Fruit fly (Drosophila melanogaster) whole organism, embryonic: ENCODE results near the gene TFAM.

Experiments used
- Atf6 ChIP-seq: fragments of 200-800 bp; sonication (Bioruptor generic); IDR thresholded peaks from 2 replicates; pipeline ENCODE4 v1.3.6; 2022; ENCODE audit warnings: missing biosample characterization, missing genetic modification characterization
- Bgb ChIP-seq: fragments of 200-800 bp; sonication (Bioruptor generic); IDR thresholded peaks from 2 replicates; pipeline ENCODE4 v1.3.6; 2022; ENCODE audit warnings: missing biosample characterization, missing genetic modification characterization; ENCODE audit not compliant: partially characterized antibody
- CG11247 ChIP-seq: fragments of 200-800 bp; sonication (Bioruptor generic); IDR thresholded peaks from 2 replicates; pipeline ENCODE4 v1.3.6; 2022; ENCODE audit warnings: missing biosample characterization, missing genetic modification characterization
- CG11504 ChIP-seq: fragments of 200-800 bp; sonication (Bioruptor generic); optimal IDR thresholded peaks from 3 replicates; lab custom pipeline; 2019; ENCODE audit warnings: missing biosample characterization, mild to moderate bottlenecking, missing genetic modification characterization, moderate library complexity
- CG11723 ChIP-seq: fragments of 200-800 bp; sonication (Bioruptor generic); optimal IDR thresholded peaks from 2 replicates; lab custom pipeline; 2017; ENCODE audit warnings: missing biosample characterization, mild to moderate bottlenecking, missing genetic modification characterization
- CG12659 ChIP-seq: fragments of 200-800 bp; sonication (Bioruptor generic); optimal IDR thresholded peaks from 3 replicates; lab custom pipeline; 2017; ENCODE audit warnings: mild to moderate bottlenecking, missing biosample characterization, missing genetic modification reagents, missing genetic modification characterization
- CG12769 ChIP-seq: fragments of 200-800 bp; sonication (Bioruptor generic); optimal IDR thresholded peaks from 2 replicates; lab custom pipeline; 2019; ENCODE audit warnings: missing biosample characterization, mild to moderate bottlenecking, missing genetic modification characterization, moderate library complexity
- CG14050 ChIP-seq: fragments of 200-800 bp; sonication (Bioruptor generic); IDR thresholded peaks from 3 replicates; pipeline ENCODE4 v1.3.6; 2022; ENCODE audit warnings: missing biosample characterization, missing genetic modification characterization
- CG14965 ChIP-seq: fragments of 200-800 bp; sonication (Bioruptor generic); optimal IDR thresholded peaks from 2 replicates; lab custom pipeline; 2016; ENCODE audit warnings: missing biosample characterization, missing genetic modification characterization, borderline replicate concordance
- CG15073 ChIP-seq: fragments of 200-800 bp; sonication (Bioruptor generic); optimal IDR thresholded peaks from 2 replicates; lab custom pipeline; 2016; ENCODE audit warnings: missing biosample characterization, missing genetic modification characterization
- CG17385 ChIP-seq: fragments of 200-800 bp; sonication (Bioruptor generic); optimal IDR thresholded peaks from 3 replicates; lab custom pipeline; 2018; ENCODE audit warnings: missing biosample characterization, mild to moderate bottlenecking, missing genetic modification characterization
- CG17568 ChIP-seq: fragments of 200-800 bp; sonication (Bioruptor generic); optimal IDR thresholded peaks from 2 replicates; lab custom pipeline; 2018; ENCODE audit warnings: missing biosample characterization, mild to moderate bottlenecking, missing genetic modification characterization, moderate library complexity
- CG31224 ChIP-seq: fragments of 200-800 bp; sonication (Bioruptor generic); IDR thresholded peaks from 2 replicates; pipeline ENCODE4 v1.3.6; 2022; ENCODE audit warnings: missing biosample characterization, missing genetic modification characterization
- CG34224 ChIP-seq: fragments of 200-800 bp; sonication (Bioruptor generic); IDR thresholded peaks from 3 replicates; pipeline ENCODE4 v1.3.6; 2022; ENCODE audit warnings: missing biosample characterization, missing genetic modification characterization; ENCODE audit not compliant: partially characterized antibody
- CG8478 ChIP-seq: fragments of >200 bp; optimal IDR thresholded peaks from 2 replicates; lab custom pipeline; 2018
- CTCF ChIP-seq: fragments of 200-800 bp; sonication (Bioruptor generic); optimal IDR thresholded peaks from 2 replicates; lab custom pipeline; 2017; ENCODE audit warnings: missing biosample characterization, mild to moderate bottlenecking, missing genetic modification characterization, moderate library complexity
- Dfd ChIP-seq, 2 experiments: fragments of >200 bp; optimal IDR thresholded peaks; 2 replicates each; lab custom pipeline; 2017; ENCODE audit warnings: missing biosample characterization in 2 of 2, missing genetic modification characterization in 2 of 2
- E2f1 ChIP-seq: fragments of 200-800 bp; sonication (Bioruptor generic); IDR thresholded peaks from 2 replicates; pipeline ENCODE4 v1.3.6; 2022; ENCODE audit warnings: missing biosample characterization, missing genetic modification characterization
- HHEX ChIP-seq: fragments of 200-800 bp; sonication (Bioruptor generic); optimal IDR thresholded peaks from 3 replicates; lab custom pipeline; 2017; ENCODE audit warnings: missing biosample characterization, mild to moderate bottlenecking, missing genetic modification characterization, missing genetic modification reagents
- HLH54F ChIP-seq: fragments of 200-800 bp; sonication (Bioruptor generic); optimal IDR thresholded peaks from 3 replicates; lab custom pipeline; 2016; ENCODE audit warnings: missing biosample characterization, missing genetic modification characterization
- Hand ChIP-seq: fragments of 200-800 bp; sonication (Bioruptor generic); optimal IDR thresholded peaks from 2 replicates; lab custom pipeline; 2017; ENCODE audit warnings: mild to moderate bottlenecking, missing biosample characterization, missing genetic modification reagents, missing genetic modification characterization
- Hey ChIP-seq: fragments of 200-800 bp; sonication (Bioruptor generic); optimal IDR thresholded peaks from 3 replicates; lab custom pipeline; 2018; ENCODE audit warnings: missing biosample characterization, mild to moderate bottlenecking, missing genetic modification characterization
- Hr3 ChIP-seq: fragments of 200-800 bp; sonication (Bioruptor generic); optimal IDR thresholded peaks from 3 replicates; lab custom pipeline; 2016; ENCODE audit warnings: missing biosample characterization, missing genetic modification characterization
- Hr39 ChIP-seq: fragments of >200 bp; optimal IDR thresholded peaks from 2 replicates; lab custom pipeline; 2017
- Lim3 ChIP-seq: fragments of 200-800 bp; sonication (Bioruptor generic); IDR thresholded peaks from 2 replicates; pipeline ENCODE4 v1.3.6; 2022; ENCODE audit warnings: missing biosample characterization, missing genetic modification characterization
- NFAT ChIP-seq: fragments of 200-800 bp; sonication (Bioruptor generic); IDR thresholded peaks from 2 replicates; pipeline ENCODE4 v1.3.6; 2022; ENCODE audit warnings: missing biosample characterization, missing genetic modification characterization
- Neu2 ChIP-seq: fragments of 200-800 bp; sonication (Bioruptor generic); optimal IDR thresholded peaks from 3 replicates; lab custom pipeline; 2016; ENCODE audit warnings: missing biosample characterization, missing genetic modification characterization, borderline replicate concordance
- Sox100B ChIP-seq: fragments of 200-800 bp; sonication (Bioruptor generic); optimal IDR thresholded peaks from 3 replicates; lab custom pipeline; 2018; ENCODE audit warnings: missing biosample characterization, mild to moderate bottlenecking, missing genetic modification characterization
- Ssrp ChIP-seq: fragments of 200-800 bp; sonication (Bioruptor generic); optimal IDR thresholded peaks from 2 replicates; lab custom pipeline; 2018; ENCODE audit warnings: missing biosample characterization, mild to moderate bottlenecking, missing genetic modification characterization, moderate library complexity
- Tbp ChIP-seq: fragments of >200 bp; optimal IDR thresholded peaks from 2 replicates; lab custom pipeline; 2018; ENCODE audit warnings: missing biosample characterization, missing genetic modification characterization
- Trl ChIP-seq, 3 experiments: fragments of >200 bp in 2 of 3; fragments of 200-800 bp in 1 of 3; sonication (Bioruptor generic) in 1 of 3; optimal IDR thresholded peaks; 2 replicates in 1 of 3; 3 replicates in 2 of 3; lab custom pipeline; 2016 to 2017; ENCODE audit warnings: missing biosample characterization in 1 of 3, missing genetic modification characterization in 1 of 3
- al ChIP-seq: fragments of 200-800 bp; sonication (Bioruptor generic); IDR thresholded peaks from 2 replicates; pipeline ENCODE4 v1.3.6; 2022; ENCODE audit warnings: missing biosample characterization, missing genetic modification characterization
- bigmax ChIP-seq: fragments of 200-800 bp; sonication (Bioruptor generic); optimal IDR thresholded peaks from 2 replicates; lab custom pipeline; 2018; ENCODE audit warnings: missing biosample characterization, mild to moderate bottlenecking, missing genetic modification characterization
- cg ChIP-seq: fragments of 200-800 bp; sonication (Bioruptor generic); optimal IDR thresholded peaks from 3 replicates; lab custom pipeline; 2019; ENCODE audit warnings: missing biosample characterization, mild to moderate bottlenecking, missing genetic modification characterization, moderate library complexity
- disco-r ChIP-seq: fragments of 200-800 bp; sonication (Bioruptor generic); optimal IDR thresholded peaks from 2 replicates; lab custom pipeline; 2016; ENCODE audit warnings: missing biosample characterization, missing genetic modification characterization
- esg ChIP-seq: fragments of 200-800 bp; sonication (Bioruptor generic); conservative IDR thresholded peaks from 2 replicates; pipeline ENCODE4 v1.3.6; 2022; ENCODE audit warnings: missing biosample characterization, missing genetic modification characterization
- eve ChIP-seq, 2 experiments: fragments of >200 bp; optimal IDR thresholded peaks; 2 replicates each; lab custom pipeline; 2017; ENCODE audit warnings: missing biosample characterization in 2 of 2, missing genetic modification characterization in 2 of 2
- fd64A ChIP-seq: fragments of 200-800 bp; sonication (Bioruptor generic); optimal IDR thresholded peaks from 3 replicates; lab custom pipeline; 2018; ENCODE audit warnings: missing biosample characterization, mild to moderate bottlenecking, missing genetic modification characterization
- grn ChIP-seq: fragments of 200-800 bp; sonication (Bioruptor generic); optimal IDR thresholded peaks from 3 replicates; lab custom pipeline; 2017; ENCODE audit warnings: missing biosample characterization, missing genetic modification characterization
- gsb ChIP-seq: fragments of 200-800 bp; sonication (Bioruptor generic); IDR thresholded peaks from 2 replicates; pipeline ENCODE4 v1.3.6; 2022; ENCODE audit warnings: missing biosample characterization, missing genetic modification characterization
- jumu ChIP-seq: fragments of 200-800 bp; sonication (Bioruptor generic); optimal IDR thresholded peaks from 3 replicates; lab custom pipeline; 2016; ENCODE audit warnings: missing biosample characterization, missing genetic modification characterization
- kni ChIP-seq: fragments of 200-800 bp; sonication (Bioruptor generic); optimal IDR thresholded peaks from 3 replicates; lab custom pipeline; 2017; ENCODE audit warnings: mild to moderate bottlenecking, missing biosample characterization, missing genetic modification reagents, missing genetic modification characterization
- lmd ChIP-seq: fragments of 200-800 bp; sonication (Bioruptor generic); IDR thresholded peaks from 2 replicates; pipeline ENCODE4 v1.3.6; 2022; ENCODE audit warnings: missing biosample characterization, missing genetic modification characterization
- mam ChIP-seq: fragments of 200-800 bp; sonication (Bioruptor generic); optimal IDR thresholded peaks from 3 replicates; lab custom pipeline; 2016; ENCODE audit warnings: missing biosample characterization, missing genetic modification characterization
- mirr ChIP-seq: fragments of 200-800 bp; sonication (Bioruptor generic); optimal IDR thresholded peaks from 3 replicates; lab custom pipeline; 2018; ENCODE audit warnings: missing biosample characterization, mild to moderate bottlenecking, missing genetic modification characterization
- pnt ChIP-seq: fragments of 200-800 bp; sonication (Bioruptor generic); optimal IDR thresholded peaks from 3 replicates; lab custom pipeline; 2016; ENCODE audit warnings: missing biosample characterization, missing genetic modification characterization
- psq ChIP-seq: fragments of 200-800 bp; sonication (Bioruptor generic); optimal IDR thresholded peaks from 2 replicates; lab custom pipeline; 2017; ENCODE audit warnings: missing biosample characterization, missing genetic modification characterization
- ro ChIP-seq: fragments of 200-800 bp; sonication (Bioruptor generic); IDR thresholded peaks from 2 replicates; pipeline ENCODE4 v1.3.6; 2022; ENCODE audit warnings: missing biosample characterization, missing genetic modification characterization
- slou ChIP-seq: fragments of 200-800 bp; sonication (Bioruptor generic); optimal IDR thresholded peaks from 3 replicates; lab custom pipeline; 2016; ENCODE audit warnings: missing biosample characterization, missing genetic modification characterization
- trh ChIP-seq: fragments of 200-800 bp; sonication (Bioruptor generic); optimal IDR thresholded peaks from 2 replicates; lab custom pipeline; 2016; ENCODE audit warnings: missing biosample characterization, missing genetic modification characterization
- wek ChIP-seq: fragments of 200-800 bp; sonication (Bioruptor generic); optimal IDR thresholded peaks from 3 replicates; lab custom pipeline; 2018; ENCODE audit warnings: missing biosample characterization, mild to moderate bottlenecking, missing genetic modification characterization, moderate library complexity
- zfh2 ChIP-seq: fragments of 200-800 bp; sonication (Bioruptor generic); optimal IDR thresholded peaks from 2 replicates; lab custom pipeline; 2016; ENCODE audit warnings: missing biosample characterization, missing genetic modification characterization

Gene TFAM

DNA sequence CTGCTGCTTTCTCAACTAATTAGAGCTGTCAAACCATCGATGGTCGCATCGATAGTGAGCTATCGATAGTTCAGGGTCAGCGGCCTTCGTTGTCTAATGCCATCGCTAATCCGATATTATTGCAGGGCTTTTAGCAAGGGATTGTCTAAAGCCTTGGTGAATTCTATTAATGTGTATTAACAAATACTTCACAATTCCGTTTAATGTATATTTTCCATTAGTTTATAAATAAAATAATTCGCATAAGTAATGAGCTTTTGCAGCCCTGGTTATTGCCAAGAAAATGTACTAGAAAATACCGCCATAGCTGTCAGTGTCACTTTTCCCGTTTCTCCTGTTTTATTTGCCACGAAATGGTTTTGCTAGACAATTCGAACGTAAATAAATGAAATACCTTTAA is 3.0 kb upstream of the TFAM start, which contains the start of the genes EloB and Srp14 (continued):
- TF ChIP-seq disco-r (GFP tag; lab: Kevin White, UChicago) (peak; percentile 17), lmd (GFP tag; lab: Robert Waterston, UW) (peak; percentile 78), Sox100B (no peak), Dfd (GFP tag; optimal IDR thresholded peaks at IDR 0.05; lab: Kevin White, UChicago) (no peak), CG34224 (GFP tag; lab: Robert Waterston, UW) (peak; percentile 97), NFAT (GFP tag; lab: Robert Waterston, UW) (peak; percentile 86), Neu2 (GFP tag; lab: Kevin White, UChicago) (no peak), pnt (GFP tag; lab: Kevin White, UChicago) (peak; percentile 57), Ssrp (peak; percentile 73), slou (GFP tag; lab: Kevin White, UChicago) (peak; percentile 73), eve (GFP tag; optimal IDR thresholded peaks at IDR 0.05; lab: Kevin White, UChicago) (no peak), trh (GFP tag; lab: Kevin White, UChicago) (peak; percentile 26), cg (GFP tag; lab: Kevin White, UChicago) (no peak), grn (GFP tag; lab: Kevin White, UChicago) (no peak), gsb (GFP tag; lab: Robert Waterston, UW) (0 out of 2 replicates have a peak, but pooled peaks have one; percentile 18), CG11504 (no peak), HHEX (GFP tag; lab: Kevin White, UChicago) (peak; percentile 42), Lim3 (GFP tag; lab: Robert Waterston, UW) (no peak), wek (GFP tag; lab: Kevin White, UChicago) (peak; percentile 28), bigmax (peak; percentile 2), Trl (optimal IDR thresholded peaks at IDR 0.05; lab: Kevin White, UChicago) (no peak), Trl (GFP tag; optimal IDR thresholded peaks at IDR 0.05; lab: Kevin White, UChicago) (peak; percentile 69), CG14050 (GFP tag; lab: Robert Waterston, UW) (peak; percentile 48; the same call in 2 of the 3 replicates), Hey (tag; lab: Kevin White, UChicago) (no peak), psq (GFP tag; lab: Kevin White, UChicago) (no peak), CG17385 (GFP tag; lab: Kevin White, UChicago) (peak; percentile 73), CG31224 (GFP tag; lab: Robert Waterston, UW) (peak; percentile 20; the same call in 1 of the 2 replicates), CG12659 (peak; percentile 90), Atf6 (GFP tag; lab: Robert Waterston, UW) (peak; percentile 77; the same call in 1 of the 2 replicates), esg (peak; percentile 55), Hand (GFP tag; lab: Kevin White, UChicago) (peak; percentile 16), CG11723 (GFP tag; lab: Kevin White, UChicago) (peak; percentile 64), zfh2 (GFP tag; lab: Kevin White, UChicago) (peak; percentile 90), Hr3 (peak; percentile 78), Tbp (GFP tag; lab: Kevin White, UChicago) (no peak), Hr39 (lab: Kevin White, UChicago) (no peak), CG11247 (peak; percentile 72), mam (peak; percentile 86), CG17568 (no peak), E2f1 (GFP tag; lab: Robert Waterston, UW) (peak; percentile 77), jumu (GFP tag; lab: Kevin White, UChicago) (peak; percentile 66), fd64A (no peak), al (GFP tag; lab: Robert Waterston, UW) (peak; percentile 78), Bgb (GFP tag; lab: Robert Waterston, UW) (peak; percentile 97), CTCF (GFP tag; lab: Kevin White, UChicago) (peak; percentile 19), mirr (GFP tag; lab: Kevin White, UChicago) (peak; percentile 51), CG14965 (no peak), HLH54F (peak; percentile 80), CG12769 (peak; percentile 87), kni (GFP tag; lab: Kevin White, UChicago) (peak; percentile 54), CG15073 (no peak), CG8478 (lab: Kevin White, UChicago) (no peak), ro (GFP tag; lab: Robert Waterston, UW) (peak; percentile 36; the same call in 1 of the 2 replicates)
